Fruit fly (Drosophila melanogaster): ENCODE measurements around the gene js.

js gene

dm6 chr3R:16368288-16368687 lies at the start of gene js (continued):
- TF ChIP-seq Meics (GFP tag; optimal IDR thresholded peaks at IDR 0.05) (peak; percentile 10), CG8359 (GFP tag; optimal IDR thresholded peaks at IDR 0.05; ENCODE audit: borderline replicate concordance) (no peak), Ets65A (GFP tag) (peak; percentile 27), Lim3 (GFP tag; IDR thresholded peaks at IDR 0.05) (no peak), CG18011 (GFP tag; optimal IDR thresholded peaks at IDR 0.05) (no peak), CG3726 (GFP tag; IDR thresholded peaks at IDR 0.05) (no peak), BEAF-32 (GFP tag; optimal IDR thresholded peaks at IDR 0.05) (no peak), Eip74EF (GFP tag; optimal IDR thresholded peaks at IDR 0.05) (no peak), cad (GFP tag; optimal IDR thresholded peaks at IDR 0.05) (no peak), CG15269 (tag; optimal IDR thresholded peaks at IDR 0.05) (peak; percentile 58), Nf-YC (tag; optimal IDR thresholded peaks at IDR 0.05) (no peak), CG8944 (GFP tag; optimal IDR thresholded peaks at IDR 0.05) (no peak), CG11696 (GFP tag; IDR thresholded peaks at IDR 0.05) (0 out of 2 replicates have a peak, but pooled peaks have one; percentile 34), crc (GFP tag; optimal IDR thresholded peaks at IDR 0.05) (no peak), CG31224 (GFP tag; IDR thresholded peaks at IDR 0.05) (no peak), CG12769 (tag; optimal IDR thresholded peaks at IDR 0.05) (peak; percentile 16), Gsc (GFP tag; IDR thresholded peaks at IDR 0.05) (no peak), CG3847 (GFP tag; IDR thresholded peaks at IDR 0.05) (peak; percentile 30; the same call in 1 of the 2 replicates), Poxn (GFP tag; IDR thresholded peaks at IDR 0.05) (no peak), bcd (GFP tag; optimal IDR thresholded peaks at IDR 0.05) (peak; percentile 8), CoRest (tag; optimal IDR thresholded peaks at IDR 0.05) (peak; percentile 11), cas (GFP tag; IDR thresholded peaks at IDR 0.05) (no peak), Ada2b (GFP tag; IDR thresholded peaks at IDR 0.05) (0 out of 2 replicates have a peak, but pooled peaks have one; percentile 23), vvl (GFP tag; IDR thresholded peaks at IDR 0.05) (peak; percentile 8; the same call in 1 of the 2 replicates), ato (GFP tag; IDR thresholded peaks at IDR 0.05; ENCODE audit: partially characterized antibody) (no peak), CG7556 (GFP tag; optimal IDR thresholded peaks at IDR 0.05) (no peak), emc (GFP tag; optimal IDR thresholded peaks at IDR 0.05) (no peak), vnd (GFP tag; IDR thresholded peaks at IDR 0.05; ENCODE audit: partially characterized antibody) (no peak), Blimp-1 (GFP tag; optimal IDR thresholded peaks at IDR 0.05) (peak; percentile 21), CG11560 (tag; IDR thresholded peaks at IDR 0.05) (0 out of 3 replicates have a peak, but pooled peaks have one; percentile 41), otp (GFP tag; IDR thresholded peaks at IDR 0.05) (no peak), stwl (tag; optimal IDR thresholded peaks at IDR 0.05) (no peak), gce (GFP tag; IDR thresholded peaks at IDR 0.05) (no peak), CG3065 (GFP tag; optimal IDR thresholded peaks at IDR 0.05) (no peak), HLH3B (GFP tag; IDR thresholded peaks at IDR 0.05) (peak; percentile 26; the same call in 1 of the 2 replicates), Rx (GFP tag; IDR thresholded peaks at IDR 0.05) (no peak), CG32772 (GFP tag; IDR thresholded peaks at IDR 0.05) (0 out of 2 replicates have a peak, but pooled peaks have one; percentile 32), esg (GFP tag; conservative IDR thresholded peaks at IDR 0.05) (0 out of 2 replicates have a peak, but pooled peaks have one; percentile 14), Med (GFP tag) (no peak), CG13424 (tag; optimal IDR thresholded peaks at IDR 0.05) (peak; percentile 42), h (optimal IDR thresholded peaks at IDR 0.05) (no peak)

- TF ChIP-seq Camta (GFP tag; optimal IDR thresholded peaks at IDR 0.05) (no peak), so (GFP tag; IDR thresholded peaks at IDR 0.05) (no peak), CG17385 (GFP tag; optimal IDR thresholded peaks at IDR 0.05) (no peak)
Observed at dm6 chr3R:16416508-16416907, 48.4 kb upstream of the js start.
